Worm (Caenorhabditis elegans) whole organism, L3 larva: ENCODE data around the gene rpoa-12.

Experiments
- R02D3.7 ChIP-seq: fragments of 150-350 bp; optimal IDR thresholded peaks from 2 replicates; lab custom pipeline; 2014; ENCODE audit warnings: missing biosample characterization, missing genetic modification characterization
- ZK546.5 ChIP-seq: sonication (generic microtip); optimal IDR thresholded peaks from 2 replicates; lab custom pipeline; 2017; ENCODE audit warnings: missing biosample characterization, missing genetic modification characterization
- aly-2 ChIP-seq: fragments of 150-350 bp; optimal IDR thresholded peaks from 2 replicates; lab custom pipeline; 2014; ENCODE audit warnings: missing biosample characterization, missing genetic modification characterization
- ama-1 ChIP-seq: fragments of 150-350 bp; optimal IDR thresholded peaks from 2 replicates; lab custom pipeline; 2018
- ceh-28 ChIP-seq: fragments of 150-350 bp; optimal IDR thresholded peaks from 2 replicates; lab custom pipeline; 2014; ENCODE audit warnings: missing biosample characterization, missing genetic modification reagents, missing genetic modification characterization
- ceh-82 ChIP-seq: fragments of 150-350 bp; optimal IDR thresholded peaks from 2 replicates; lab custom pipeline; 2014; ENCODE audit warnings: missing biosample characterization, missing genetic modification characterization
- ceh-9 ChIP-seq: sonication (generic microtip); optimal IDR thresholded peaks from 2 replicates; lab custom pipeline; 2018; ENCODE audit warnings: missing biosample characterization, missing genetic modification characterization
- daf-12 ChIP-seq: fragments of 150-350 bp; optimal IDR thresholded peaks from 2 replicates; lab custom pipeline; 2014; ENCODE audit warnings: missing biosample characterization, missing genetic modification reagents, missing genetic modification characterization
- egl-27 ChIP-seq: sonication (generic microtip); optimal IDR thresholded peaks from 4 replicates; lab custom pipeline; 2017; ENCODE audit warnings: missing biosample characterization, missing genetic modification reagents, missing genetic modification characterization
- egl-5 ChIP-seq: fragments of 150-350 bp; optimal IDR thresholded peaks from 2 replicates; lab custom pipeline; 2017; ENCODE audit warnings: missing biosample characterization, missing genetic modification reagents, missing genetic modification characterization, inconsistent platforms
- elt-1 ChIP-seq: fragments of 150-350 bp; optimal IDR thresholded peaks from 2 replicates; lab custom pipeline; 2014; ENCODE audit warnings: missing biosample characterization, missing genetic modification characterization
- elt-2 ChIP-seq: sonication (generic microtip); optimal IDR thresholded peaks from 2 replicates; lab custom pipeline; 2016; ENCODE audit warnings: missing genetic modification reagents, mild to moderate bottlenecking, missing genetic modification characterization, missing compliant biosample characterization
- elt-3 ChIP-seq, 3 experiments: fragments of 150-350 bp in 1 of 3; sonication (generic microtip) in 2 of 3; optimal IDR thresholded peaks; 2 replicates in 2 of 3; 4 replicates in 1 of 3; lab custom pipeline; 2014 to 2017; ENCODE audit warnings: missing biosample characterization in 3 of 3, missing genetic modification characterization in 3 of 3
- eor-1 ChIP-seq, 2 experiments: fragments of 150-350 bp; optimal IDR thresholded peaks; 2 replicates each; lab custom pipeline; 2014 to 2018; ENCODE audit warnings: missing biosample characterization in 2 of 2, missing genetic modification characterization in 2 of 2
- fkh-10 ChIP-seq: sonication (generic microtip); optimal IDR thresholded peaks from 2 replicates; lab custom pipeline; 2017; ENCODE audit warnings: missing biosample characterization, missing genetic modification reagents, missing genetic modification characterization
- fkh-2 ChIP-seq: fragments of 150-350 bp; optimal IDR thresholded peaks from 2 replicates; lab custom pipeline; 2014; ENCODE audit warnings: missing biosample characterization, missing genetic modification reagents, missing genetic modification characterization
- hmg-11 ChIP-seq: sonication (generic microtip); optimal IDR thresholded peaks from 2 replicates; lab custom pipeline; 2016; ENCODE audit warnings: missing genetic modification characterization, missing compliant biosample characterization
- jun-1 ChIP-seq: fragments of 150-350 bp; optimal IDR thresholded peaks from 2 replicates; lab custom pipeline; 2014; ENCODE audit warnings: missing biosample characterization, missing genetic modification reagents, missing genetic modification characterization
- lin-15B ChIP-seq: fragments of 150-350 bp; optimal IDR thresholded peaks from 2 replicates; lab custom pipeline; 2014; ENCODE audit warnings: missing biosample characterization, missing genetic modification characterization
- mdl-1 ChIP-seq: fragments of 150-350 bp; optimal IDR thresholded peaks from 2 replicates; lab custom pipeline; 2014; ENCODE audit warnings: missing biosample characterization, missing genetic modification characterization
- mml-1 ChIP-seq: fragments of 150-350 bp; sonication (generic microtip); optimal IDR thresholded peaks from 3 replicates; lab custom pipeline; 2014; ENCODE audit warnings: missing biosample characterization, missing genetic modification characterization
- nfya-1 ChIP-seq: sonication (generic microtip); optimal IDR thresholded peaks from 2 replicates; lab custom pipeline; 2017; ENCODE audit warnings: missing genetic modification characterization, mild to moderate bottlenecking, missing compliant biosample characterization, antibody characterized with exemption, moderate library complexity; ENCODE audit not compliant: insufficient read depth
- nhr-11 ChIP-seq: fragments of 150-350 bp; optimal IDR thresholded peaks from 2 replicates; lab custom pipeline; 2014; ENCODE audit warnings: missing biosample characterization, missing genetic modification characterization
- nhr-12 ChIP-seq: fragments of 150-350 bp; optimal IDR thresholded peaks from 2 replicates; lab custom pipeline; 2014; ENCODE audit warnings: missing biosample characterization, missing genetic modification characterization
- nhr-23 ChIP-seq: fragments of 150-350 bp; optimal IDR thresholded peaks from 2 replicates; lab custom pipeline; 2014; ENCODE audit warnings: missing biosample characterization, missing genetic modification reagents, missing genetic modification characterization
- nhr-25 ChIP-seq: sonication (generic microtip); optimal IDR thresholded peaks from 2 replicates; lab custom pipeline; 2017; ENCODE audit warnings: missing biosample characterization, missing genetic modification characterization
- nhr-28 ChIP-seq: fragments of 150-350 bp; optimal IDR thresholded peaks from 2 replicates; lab custom pipeline; 2014; ENCODE audit warnings: missing biosample characterization, missing genetic modification characterization
- nhr-43 ChIP-seq: sonication (generic microtip); optimal IDR thresholded peaks from 2 replicates; lab custom pipeline; 2016; ENCODE audit warnings: mild to moderate bottlenecking, missing genetic modification characterization, missing compliant biosample characterization; ENCODE audit not compliant: poor library complexity, severe bottlenecking
- nhr-67 ChIP-seq: fragments of 150-350 bp; optimal IDR thresholded peaks from 2 replicates; lab custom pipeline; 2014; ENCODE audit warnings: missing biosample characterization, missing genetic modification characterization
- nhr-76 ChIP-seq: fragments of 150-350 bp; sonication (generic microtip); optimal IDR thresholded peaks from 5 replicates; lab custom pipeline; 2014; ENCODE audit warnings: missing biosample characterization, missing genetic modification characterization
- nhr-77 ChIP-seq: fragments of 150-350 bp; optimal IDR thresholded peaks from 2 replicates; lab custom pipeline; 2014; ENCODE audit warnings: missing biosample characterization, missing genetic modification characterization
- pha-4 ChIP-seq: fragments of 150-350 bp; optimal IDR thresholded peaks from 2 replicates; lab custom pipeline; 2014; ENCODE audit warnings: missing biosample characterization, missing genetic modification reagents, missing genetic modification characterization
- pqm-1 ChIP-seq: fragments of 150-350 bp; optimal IDR thresholded peaks from 2 replicates; lab custom pipeline; 2017; ENCODE audit warnings: missing biosample characterization, missing genetic modification characterization, inconsistent platforms
- sea-2 ChIP-seq: fragments of 150-350 bp; sonication (generic microtip); optimal IDR thresholded peaks from 4 replicates; lab custom pipeline; 2014; ENCODE audit warnings: missing biosample characterization, missing genetic modification reagents, missing genetic modification characterization
- skn-1 ChIP-seq: fragments of 150-350 bp; optimal IDR thresholded peaks from 2 replicates; lab custom pipeline; 2014; ENCODE audit warnings: missing biosample characterization, missing genetic modification characterization
- snpc-4 ChIP-seq: fragments of 150-350 bp; optimal IDR thresholded peaks from 2 replicates; lab custom pipeline; 2014; ENCODE audit warnings: missing biosample characterization, missing genetic modification characterization
- tbx-2 ChIP-seq: sonication (generic microtip); optimal IDR thresholded peaks from 2 replicates; lab custom pipeline; 2016; ENCODE audit warnings: mild to moderate bottlenecking, missing genetic modification characterization, missing compliant biosample characterization
- unc-62 ChIP-seq: fragments of 150-350 bp; sonication (generic microtip); optimal IDR thresholded peaks from 4 replicates; lab custom pipeline; 2014; ENCODE audit warnings: missing biosample characterization, missing genetic modification reagents, missing genetic modification characterization
- zag-1 ChIP-seq: fragments of 150-350 bp; optimal IDR thresholded peaks from 2 replicates; lab custom pipeline; 2014; ENCODE audit warnings: missing biosample characterization, missing genetic modification characterization
- ztf-11 ChIP-seq: fragments of 150-350 bp; optimal IDR thresholded peaks from 2 replicates; lab custom pipeline; 2014; ENCODE audit warnings: missing biosample characterization, missing genetic modification characterization
- ztf-4 ChIP-seq: fragments of 150-350 bp; optimal IDR thresholded peaks from 2 replicates; lab custom pipeline; 2014; ENCODE audit warnings: missing biosample characterization, missing genetic modification characterization

Gene rpoa-12

ce11 chrV:14423268-14423667 lies at the start of gene rpoa-12:
rpoa-12 (minus strand) TSS chrV:14423304.
- TF ChIP-seq nhr-43 (tag; lab: Kevin White, UChicago) (peak; percentile 19), ZK546.5 (tag; lab: Kevin White, UChicago) (no peak), ama-1 (lab: Kevin White, UChicago) (no peak), elt-3 (tag; optimal IDR thresholded peaks at IDR 0.05; lab: Kevin White, UChicago) (no peak), lin-15B (tag; lab: Kevin White, UChicago) (peak; percentile 64), nhr-25 (tag; lab: Kevin White, UChicago) (peak; percentile 68), ceh-28 (tag; lab: Kevin White, UChicago) (no peak), skn-1 (tag; lab: Kevin White, UChicago) (peak; percentile 98), pha-4 (tag; lab: Kevin White, UChicago) (peak; percentile 52), nhr-23 (tag; lab: Kevin White, UChicago) (peak; percentile 51), snpc-4 (peak; percentile 24), aly-2 (tag; lab: Kevin White, UChicago) (no peak), nfya-1 (tag; lab: Kevin White, UChicago) (peak; percentile 46)

ce11 chrV:14472229-14472628 lies 49.1 kb upstream of the rpoa-12 start, which contains the start of gene clec-227:
clec-227 (plus strand) TSS chrV:14472529.
- TF ChIP-seq elt-1 (tag; lab: Kevin White, UChicago) (no peak), snpc-4 (no peak), daf-12 (tag; lab: Kevin White, UChicago) (no peak), nhr-12 (tag; lab: Kevin White, UChicago) (no peak), elt-3 (tag; optimal IDR thresholded peaks at IDR 0.05; lab: Kevin White, UChicago) (no peak), hmg-11 (tag; lab: Kevin White, UChicago) (no peak), fkh-2 (tag; lab: Kevin White, UChicago) (no peak), mml-1 (tag; lab: Kevin White, UChicago) (no peak), nhr-43 (tag; lab: Kevin White, UChicago) (no peak), ceh-82 (no peak), fkh-10 (GFP tag; lab: Kevin White, UChicago) (no peak), unc-62 (GFP tag; lab: Kevin White, UChicago) (no peak), ama-1 (lab: Kevin White, UChicago) (no peak)

ce11 chrV:14468931-14469330 lies 45.8 kb upstream of the rpoa-12 start, which contains the start of gene clec-57:
clec-57 (plus strand) TSS chrV:14469231.
- TF ChIP-seq ztf-11 (tag; lab: Kevin White, UChicago) (no peak), nhr-12 (tag; lab: Kevin White, UChicago) (no peak), egl-5 (tag; lab: Kevin White, UChicago) (no peak), mml-1 (tag; lab: Kevin White, UChicago) (no peak), nhr-25 (tag; lab: Kevin White, UChicago) (no peak), elt-3 (tag; optimal IDR thresholded peaks at IDR 0.05; lab: Kevin White, UChicago) (no peak), aly-2 (tag; lab: Kevin White, UChicago) (no peak), pqm-1 (tag; lab: Kevin White, UChicago) (no peak), ceh-28 (tag; lab: Kevin White, UChicago) (no peak), elt-2 (tag; lab: Kevin White, UChicago) (no peak), nhr-67 (tag; lab: Kevin White, UChicago) (no peak), hmg-11 (tag; lab: Kevin White, UChicago) (no peak), nhr-11 (tag; lab: Kevin White, UChicago) (no peak), jun-1 (tag; lab: Kevin White, UChicago) (no peak), daf-12 (tag; lab: Kevin White, UChicago) (no peak), nhr-76 (tag; lab: Kevin White, UChicago) (no peak), ceh-9 (tag; lab: Kevin White, UChicago) (no peak), ceh-82 (no peak), pha-4 (tag; lab: Kevin White, UChicago) (no peak), mdl-1 (tag; lab: Kevin White, UChicago) (no peak)

- TF ChIP-seq ama-1 (lab: Kevin White, UChicago) (no peak), mml-1 (tag; lab: Kevin White, UChicago) (no peak), snpc-4 (peak; percentile 97), nfya-1 (tag; lab: Kevin White, UChicago) (no peak), eor-1 (tag; optimal IDR thresholded peaks at IDR 0.05; lab: Kevin White, UChicago) (no peak), elt-2 (tag; lab: Kevin White, UChicago) (peak; percentile 47), mdl-1 (tag; lab: Kevin White, UChicago) (no peak), pqm-1 (tag; lab: Kevin White, UChicago) (peak; percentile 54), tbx-2 (tag; lab: Kevin White, UChicago) (no peak), fkh-10 (GFP tag; lab: Kevin White, UChicago) (no peak), nhr-43 (tag; lab: Kevin White, UChicago) (peak; percentile 34), ztf-4 (tag; lab: Kevin White, UChicago) (no peak), ceh-28 (tag; lab: Kevin White, UChicago) (no peak), nhr-25 (tag; lab: Kevin White, UChicago) (peak; percentile 54), sea-2 (GFP tag; lab: Kevin White, UChicago) (no peak), skn-1 (tag; lab: Kevin White, UChicago) (no peak), zag-1 (tag; lab: Kevin White, UChicago) (no peak), ceh-9 (tag; lab: Kevin White, UChicago) (no peak), ztf-11 (tag; lab: Kevin White, UChicago) (no peak), hmg-11 (tag; lab: Kevin White, UChicago) (no peak), R02D3.7 (peak; percentile 36), nhr-28 (tag; lab: Kevin White, UChicago) (no peak), aly-2 (tag; lab: Kevin White, UChicago) (no peak), nhr-77 (tag; lab: Kevin White, UChicago) (peak; percentile 42), egl-27 (tag; lab: Kevin White, UChicago) (no peak), ceh-82 (no peak)
These were observed 45.2 kb upstream of the rpoa-12 start, which contains the start of gene srz-97 for ce11 chrV:14468196-14468874. srz-97 (minus strand) TSS chrV:14468246.
